Worm (Caenorhabditis elegans): ENCODE results near the gene M01D1.12.
"Not testable (repeated sequence)": the region's sequence is repeated elsewhere in the genome, so short reads cannot be mapped to it uniquely, and the experiment has no call there.

M01D1.12 gene

DNA sequence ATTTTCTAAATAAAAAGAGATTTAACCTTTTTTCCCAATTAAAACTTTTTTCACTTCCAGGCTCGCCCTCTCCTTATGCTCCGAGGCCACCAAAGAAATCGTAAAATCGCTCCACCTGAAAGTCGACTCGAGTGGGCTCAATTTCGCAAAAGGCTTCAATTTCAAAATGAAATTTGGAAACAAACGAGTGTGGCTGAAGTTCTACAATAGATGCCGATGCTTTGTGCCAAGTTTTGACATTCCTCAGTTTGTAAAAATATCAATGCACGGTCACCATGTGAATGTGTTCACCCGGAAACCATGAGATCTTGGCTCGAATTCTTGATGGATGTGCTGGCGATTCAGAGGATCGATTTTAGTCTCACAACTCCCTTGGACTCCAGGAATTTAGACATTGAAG lies at the start of gene M01D1.12:
TSS of gene M01D1.12 (plus strand) at position 301 of the 400 bp plus-strand sequence.
- no peak for TF ChIP-seq elt-3 (tag; optimal IDR thresholded peaks at IDR 0.05)
- TF ChIP-seq unc-39 (tag; optimal IDR thresholded peaks at IDR 0.05), result no peak

DNA sequence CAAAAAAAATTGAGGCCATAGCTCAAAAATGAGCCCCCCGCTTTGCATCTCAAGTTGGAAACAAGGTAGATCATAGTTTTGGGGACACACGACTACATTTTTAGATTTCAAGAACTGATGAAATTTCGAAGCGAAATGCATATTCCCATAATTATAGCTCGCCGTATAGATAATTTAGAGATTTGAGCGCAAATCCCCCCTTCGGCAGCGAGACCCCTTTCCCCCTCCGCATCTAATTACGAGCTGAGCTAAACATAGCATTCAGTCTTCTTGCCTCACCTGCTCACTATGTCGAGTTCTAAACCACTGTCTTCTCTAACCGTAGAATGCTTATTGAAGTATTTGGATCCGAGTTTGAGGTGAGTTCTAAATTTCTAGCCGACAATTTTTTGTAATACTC lies 47.6 kb upstream of the M01D1.12 start, which contains the start of the genes fbxc-17 and fbxc-15:
TSS of gene fbxc-17 (minus strand) at position 101 of the 400 bp plus-strand sequence.
TSS of gene fbxc-15 (plus strand) at position 289 of the 400 bp plus-strand sequence.
- TF ChIP-seq mls-2 (tag; optimal IDR thresholded peaks at IDR 0.05) (no peak), M03D4.4 (tag; optimal IDR thresholded peaks at IDR 0.05) (no peak), ztf-11 (tag; optimal IDR thresholded peaks at IDR 0.05) (no peak), ceh-83 (GFP tag; optimal IDR thresholded peaks at IDR 0.05) (no peak), mab-5 (tag; optimal IDR thresholded peaks at IDR 0.05) (no peak), elt-1 (tag; optimal IDR thresholded peaks at IDR 0.05; ENCODE audit: borderline replicate concordance, insufficient read depth) (no peak), lin-13 (tag; optimal IDR thresholded peaks at IDR 0.05) (no peak), ces-1 (GFP tag; optimal IDR thresholded peaks at IDR 0.05) (no peak), blmp-1 (tag; optimal IDR thresholded peaks at IDR 0.05) (no peak), cnd-1 (tag; optimal IDR thresholded peaks at IDR 0.05) (no peak), nhr-12 (tag; optimal IDR thresholded peaks at IDR 0.05) (no peak), sem-2 (GFP tag; optimal IDR thresholded peaks at IDR 0.05) (no peak), unc-120 (tag; optimal IDR thresholded peaks at IDR 0.05; ENCODE audit: poor library complexity, severe bottlenecking) (no peak), sptf-1 (tag; optimal IDR thresholded peaks at IDR 0.05) (no peak), nhr-2 (tag; optimal IDR thresholded peaks at IDR 0.05) (no peak)

DNA sequence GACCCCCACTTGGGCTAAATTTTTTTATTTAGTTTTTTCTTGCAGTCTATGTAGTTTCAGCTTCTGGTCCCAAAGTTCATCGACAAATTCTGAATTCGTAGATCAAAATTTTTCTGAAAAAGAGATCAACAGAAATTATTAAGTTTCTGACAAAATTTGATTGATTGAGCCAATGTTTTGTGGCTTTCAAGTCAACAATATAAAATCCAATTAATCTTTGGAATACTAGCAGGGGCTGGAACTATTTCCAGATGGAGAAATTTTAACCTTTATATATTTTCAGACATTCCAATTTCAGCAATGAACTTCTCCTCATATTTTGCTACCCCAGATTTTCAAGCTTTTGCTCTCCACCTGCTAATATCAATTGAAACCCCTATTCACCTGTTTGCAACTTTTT lies 43.9 kb upstream of the M01D1.12 start, which contains the start of gene srh-274:
TSS of gene srh-274 (plus strand) at position 301 of the 400 bp plus-strand sequence.
- TF ChIP-seq nhr-237 (tag; optimal IDR thresholded peaks at IDR 0.05) (no peak), elt-3 (tag; optimal IDR thresholded peaks at IDR 0.05) (no peak), sptf-1 (tag; optimal IDR thresholded peaks at IDR 0.05) (no peak), elt-1 (tag; optimal IDR thresholded peaks at IDR 0.05; ENCODE audit: borderline replicate concordance, insufficient read depth) (no peak), lin-13 (tag; optimal IDR thresholded peaks at IDR 0.05) (no peak), nhr-76 (tag; optimal IDR thresholded peaks at IDR 0.05) (no peak), ceh-83 (GFP tag; optimal IDR thresholded peaks at IDR 0.05) (no peak), ceh-39 (tag; optimal IDR thresholded peaks at IDR 0.05) (no peak), bed-3 (GFP tag; optimal IDR thresholded peaks at IDR 0.05) (no peak), unc-120 (tag; optimal IDR thresholded peaks at IDR 0.05; ENCODE audit: poor library complexity, severe bottlenecking) (no peak), ham-2 (GFP tag; optimal IDR thresholded peaks at IDR 0.05) (no peak), mep-1 (tag; optimal IDR thresholded peaks at IDR 0.05) (no peak), mls-2 (tag; optimal IDR thresholded peaks at IDR 0.05) (no peak), unc-62 (GFP tag; optimal IDR thresholded peaks at IDR 0.05) (no peak), snpc-4 (tag; optimal IDR thresholded peaks at IDR 0.05) (no peak), ceh-43 (GFP tag; optimal IDR thresholded peaks at IDR 0.05) (no peak), nhr-28 (tag; optimal IDR thresholded peaks at IDR 0.05) (no peak)

DNA sequence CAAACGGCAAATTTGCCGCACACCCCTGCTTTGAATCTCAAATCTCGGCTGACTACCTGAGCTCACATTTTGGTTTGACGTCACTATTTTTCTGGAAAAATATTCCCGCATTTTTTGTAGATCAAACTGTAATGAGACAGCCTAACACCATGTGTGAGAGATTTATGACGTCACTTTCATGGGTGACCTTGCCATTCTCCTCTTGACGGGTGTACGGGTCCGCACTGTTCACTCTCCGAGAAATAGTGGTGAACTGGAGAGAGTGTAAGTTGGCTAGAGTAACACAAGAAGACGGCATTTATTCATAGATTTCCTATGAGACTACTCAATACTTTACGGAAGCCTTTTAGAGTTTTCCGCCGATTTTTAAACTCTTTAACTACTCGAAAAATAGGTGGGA lies 41.1 kb upstream of the M01D1.12 start, which contains the start of gene fbxc-40:
TSS of gene fbxc-40 (plus strand) at position 301 of the 400 bp plus-strand sequence.
- TF ChIP-seq tbx-8 (GFP tag; optimal IDR thresholded peaks at IDR 0.05); cnd-1 (tag; optimal IDR thresholded peaks at IDR 0.05); M03D4.4 (tag; optimal IDR thresholded peaks at IDR 0.05): not testable (repeated sequence)

DNA sequence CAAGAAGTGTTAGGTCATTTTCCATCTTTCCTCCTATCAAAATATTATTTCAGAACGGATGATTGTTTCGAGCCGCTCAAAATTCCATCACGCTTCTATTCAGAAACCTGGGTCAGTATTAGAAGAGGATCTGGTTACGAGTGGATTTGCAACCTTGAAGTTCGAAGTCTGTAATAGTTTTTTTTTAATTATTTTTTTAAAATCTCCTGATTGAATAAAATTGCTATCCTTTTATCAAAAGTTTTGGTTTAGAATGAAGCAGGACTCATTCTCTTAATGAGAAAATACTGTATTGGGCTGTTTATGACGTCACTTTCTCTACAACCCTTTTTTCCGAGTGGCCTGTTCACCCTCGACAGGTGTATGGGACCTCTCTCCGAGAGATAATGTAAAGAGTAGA lies 38.3 kb upstream of the M01D1.12 start, which contains the start of gene fbxc-39:
TSS of gene fbxc-39 (plus strand) at position 301 of the 400 bp plus-strand sequence.
- TF ChIP-seq nhr-12 (tag; optimal IDR thresholded peaks at IDR 0.05) (no peak), ceh-43 (GFP tag; optimal IDR thresholded peaks at IDR 0.05) (no peak), nhr-237 (tag; optimal IDR thresholded peaks at IDR 0.05) (no peak), hlh-1 (tag; optimal IDR thresholded peaks at IDR 0.05) (peak; percentile 22), nhr-2 (tag; optimal IDR thresholded peaks at IDR 0.05) (no peak), drap-1 (GFP tag; optimal IDR thresholded peaks at IDR 0.05) (no peak), flh-1 (GFP tag; optimal IDR thresholded peaks at IDR 0.05) (no peak)

Measured in whole organism, mixed stage, embryonic.